Fruit fly (Drosophila melanogaster) whole organism, prepupa: ENCODE results near the gene ctrip.

Source experiments
- CG10631 ChIP-seq: fragments of 200-800 bp; sonication (Bioruptor generic); optimal IDR thresholded peaks from 2 replicates; lab custom pipeline; 2016; ENCODE audit warnings: missing biosample characterization, missing genetic modification characterization
- CG10669 ChIP-seq: fragments of 200-800 bp; sonication (Bioruptor generic); optimal IDR thresholded peaks from 3 replicates; lab custom pipeline; 2018; ENCODE audit warnings: missing biosample characterization, mild to moderate bottlenecking, missing genetic modification characterization, moderate library complexity
- CG11294 ChIP-seq: fragments of 200-800 bp; sonication (Bioruptor generic); IDR thresholded peaks from 2 replicates; pipeline ENCODE4 v1.3.6; 2022; ENCODE audit warnings: missing biosample characterization, missing genetic modification characterization
- CG11762 ChIP-seq: fragments of 200-800 bp; sonication (Bioruptor generic); optimal IDR thresholded peaks from 3 replicates; lab custom pipeline; 2016; ENCODE audit warnings: missing biosample characterization, missing genetic modification characterization; ENCODE audit not compliant: insufficient read depth
- CG11902 ChIP-seq: fragments of 200-800 bp; sonication (Bioruptor generic); optimal IDR thresholded peaks from 3 replicates; lab custom pipeline; 2016; ENCODE audit warnings: missing biosample characterization, missing genetic modification characterization
- CG1621 ChIP-seq: fragments of 200-800 bp; sonication (Bioruptor generic); optimal IDR thresholded peaks from 3 replicates; lab custom pipeline; 2018; ENCODE audit warnings: missing biosample characterization, mild to moderate bottlenecking, missing genetic modification characterization
- CG16779 ChIP-seq: fragments of 200-800 bp; sonication (Bioruptor generic); optimal IDR thresholded peaks from 3 replicates; lab custom pipeline; 2017; ENCODE audit warnings: missing biosample characterization, mild to moderate bottlenecking, missing genetic modification characterization
- CG32006 ChIP-seq: fragments of 200-800 bp; sonication (Bioruptor generic); optimal IDR thresholded peaks from 3 replicates; lab custom pipeline; 2017; ENCODE audit warnings: missing biosample characterization, mild to moderate bottlenecking, missing genetic modification characterization
- CG4318 ChIP-seq: fragments of 200-800 bp; sonication (Bioruptor generic); optimal IDR thresholded peaks from 3 replicates; lab custom pipeline; 2017; ENCODE audit warnings: missing biosample characterization, mild to moderate bottlenecking, missing genetic modification characterization
- CG6276 ChIP-seq: fragments of 200-800 bp; sonication (Bioruptor generic); optimal IDR thresholded peaks from 2 replicates; lab custom pipeline; 2017; ENCODE audit warnings: missing biosample characterization, mild to moderate bottlenecking, missing genetic modification characterization
- CG6792 ChIP-seq: fragments of 200-800 bp; sonication (Bioruptor generic); optimal IDR thresholded peaks from 3 replicates; lab custom pipeline; 2016; ENCODE audit warnings: missing biosample characterization, missing genetic modification characterization
- CG6808 ChIP-seq: fragments of 200-800 bp; sonication (Bioruptor generic); optimal IDR thresholded peaks from 3 replicates; lab custom pipeline; 2017; ENCODE audit warnings: missing biosample characterization, missing genetic modification characterization, mild to moderate bottlenecking, moderate library complexity, missing genetic modification reagents
- CG7368 ChIP-seq: fragments of 200-800 bp; sonication (Bioruptor generic); optimal IDR thresholded peaks from 3 replicates; lab custom pipeline; 2016; ENCODE audit warnings: missing biosample characterization, missing genetic modification characterization
- CG8319 ChIP-seq: fragments of 200-800 bp; sonication (Bioruptor generic); optimal IDR thresholded peaks from 3 replicates; lab custom pipeline; 2016; ENCODE audit warnings: missing biosample characterization, missing genetic modification characterization
- CG9139 ChIP-seq: fragments of 200-800 bp; sonication (Bioruptor generic); optimal IDR thresholded peaks from 3 replicates; lab custom pipeline; 2017; ENCODE audit warnings: missing biosample characterization, mild to moderate bottlenecking, missing genetic modification characterization
- Eip75B ChIP-seq: fragments of 200-800 bp; sonication (Bioruptor generic); optimal IDR thresholded peaks from 3 replicates; lab custom pipeline; 2016; ENCODE audit warnings: missing biosample characterization, missing genetic modification characterization
- Eip78C ChIP-seq: fragments of 200-800 bp; sonication (Bioruptor generic); peaks from one replicate; lab custom pipeline; 2016; ENCODE audit warnings: missing biosample characterization, missing genetic modification characterization
- Eip93F ChIP-seq: fragments of 200-800 bp; sonication (Bioruptor generic); optimal IDR thresholded peaks from 2 replicates; lab custom pipeline; 2016; ENCODE audit warnings: missing biosample characterization, mild to moderate bottlenecking, missing genetic modification characterization
- Hr38 ChIP-seq: sonication (Bioruptor generic); optimal IDR thresholded peaks from 2 replicates; lab custom pipeline; 2016; ENCODE audit warnings: missing biosample characterization, missing genetic modification characterization
- Smox ChIP-seq: fragments of 200-800 bp; sonication (Bioruptor generic); optimal IDR thresholded peaks from 3 replicates; lab custom pipeline; 2016; ENCODE audit warnings: missing biosample characterization, missing genetic modification characterization
- Sox14 ChIP-seq: fragments of 200-800 bp; sonication (Bioruptor generic); optimal IDR thresholded peaks from 3 replicates; lab custom pipeline; 2016; ENCODE audit warnings: missing biosample characterization, missing genetic modification characterization
- Sox15 ChIP-seq: fragments of 200-800 bp; sonication (Bioruptor generic); optimal IDR thresholded peaks from 3 replicates; lab custom pipeline; 2016; ENCODE audit warnings: missing biosample characterization, missing genetic modification characterization
- achi ChIP-seq: fragments of 200-800 bp; sonication (Bioruptor generic); optimal IDR thresholded peaks from 3 replicates; lab custom pipeline; 2016; ENCODE audit warnings: missing biosample characterization, missing genetic modification characterization
- dac ChIP-seq: fragments of 200-800 bp; sonication (Bioruptor generic); optimal IDR thresholded peaks from 2 replicates; lab custom pipeline; 2017; ENCODE audit warnings: missing biosample characterization, mild to moderate bottlenecking, missing genetic modification characterization
- dsx ChIP-seq: fragments of 200-800 bp; optimal IDR thresholded peaks from 3 replicates; lab custom pipeline; 2019; ENCODE audit warnings: missing biosample characterization, mild to moderate bottlenecking, missing genetic modification characterization, moderate library complexity; ENCODE audit not compliant: poor library complexity, severe bottlenecking
- eg ChIP-seq: fragments of 200-800 bp; sonication (Bioruptor generic); IDR thresholded peaks from 3 replicates; pipeline ENCODE4 v1.3.6; 2022; ENCODE audit warnings: missing biosample characterization, missing genetic modification characterization
- esn ChIP-seq: fragments of 200-800 bp; sonication (Bioruptor generic); optimal IDR thresholded peaks from 2 replicates; lab custom pipeline; 2016; ENCODE audit warnings: missing biosample characterization, mild to moderate bottlenecking, missing genetic modification characterization, moderate library complexity
- fd59A ChIP-seq: fragments of 200-800 bp; sonication (Bioruptor generic); optimal IDR thresholded peaks from 2 replicates; lab custom pipeline; 2017; ENCODE audit warnings: missing biosample characterization, mild to moderate bottlenecking, missing genetic modification characterization, missing genetic modification reagents
- fd85E ChIP-seq: fragments of 200-800 bp; sonication (Bioruptor generic); optimal IDR thresholded peaks from 3 replicates; lab custom pipeline; 2016; ENCODE audit warnings: missing biosample characterization, missing genetic modification characterization
- lz ChIP-seq: fragments of 200-800 bp; sonication (Bioruptor generic); optimal IDR thresholded peaks from 3 replicates; lab custom pipeline; 2016; ENCODE audit warnings: missing biosample characterization, missing genetic modification characterization
- pdm3 ChIP-seq: fragments of 200-800 bp; sonication (Bioruptor generic); optimal IDR thresholded peaks from 3 replicates; lab custom pipeline; 2016; ENCODE audit warnings: missing biosample characterization, missing genetic modification characterization
- salr ChIP-seq, 2 experiments: fragments of 200-800 bp; sonication (Bioruptor generic); optimal IDR thresholded peaks; 3 replicates each; lab custom pipeline; 2016 to 2018; ENCODE audit warnings: missing biosample characterization in 2 of 2, missing genetic modification characterization in 2 of 2, mild to moderate bottlenecking in 1 of 2
- spab ChIP-seq: fragments of 200-800 bp; sonication (Bioruptor generic); optimal IDR thresholded peaks from 2 replicates; lab custom pipeline; 2017; ENCODE audit warnings: missing biosample characterization, mild to moderate bottlenecking, missing genetic modification characterization, missing genetic modification reagents
- svp ChIP-seq: fragments of 200-800 bp; sonication (Bioruptor generic); peaks from one replicate; lab custom pipeline; 2016; ENCODE audit warnings: missing biosample characterization, missing genetic modification characterization
- vri ChIP-seq: fragments of 200-800 bp; sonication (Bioruptor generic); optimal IDR thresholded peaks from 3 replicates; lab custom pipeline; 2016; ENCODE audit warnings: missing biosample characterization, mild to moderate bottlenecking, missing genetic modification characterization

Gene ctrip

dm6 chr3R:4835315-4835714, 23.4 kb upstream of the ctrip start:
- TF ChIP-seq esn (GFP tag; lab: Kevin White, UChicago) (no peak), eg (no peak), pdm3 (GFP tag; lab: Kevin White, UChicago) (no peak), CG32006 (GFP tag; lab: Kevin White, UChicago) (no peak), Sox14 (GFP tag; lab: Kevin White, UChicago) (no peak), Hr38 (GFP tag; lab: Kevin White, UChicago) (no peak), salr (GFP tag; optimal IDR thresholded peaks at IDR 0.05; lab: Kevin White, UChicago) (no peak), CG6276 (GFP tag; lab: Kevin White, UChicago) (no peak), CG8319 (GFP tag; lab: Kevin White, UChicago) (no peak), lz (GFP tag; lab: Kevin White, UChicago) (no peak), CG9139 (GFP tag; lab: Kevin White, UChicago) (no peak), CG11294 (GFP tag; lab: Robert Waterston, UW) (no peak), CG11902 (no peak), fd59A (GFP tag; lab: Kevin White, UChicago) (no peak), CG7368 (no peak), fd85E (GFP tag; lab: Kevin White, UChicago) (no peak)

dm6 chr3R:4833636-4834035, 21.7 kb upstream of the ctrip start:
- peak; percentile 24 for TF ChIP-seq svp
- TF ChIP-seq CG10631 (GFP tag; lab: Kevin White, UChicago) = no peak
- TF ChIP-seq Sox15 (GFP tag; lab: Kevin White, UChicago) = no peak

dm6 chr3R:4831197-4831596, 19.3 kb upstream of the ctrip start, which contains the start of gene CG14659:
Gene CG14659 (minus strand): TSS chr3R:4831297.
- TF ChIP-seq CG6808 (GFP tag; lab: Kevin White, UChicago) (no peak), CG32006 (GFP tag; lab: Kevin White, UChicago) (no peak), CG11762 (GFP tag; lab: Kevin White, UChicago) (no peak), fd85E (GFP tag; lab: Kevin White, UChicago) (no peak), Eip93F (no peak), Smox (GFP tag; lab: Kevin White, UChicago) (no peak), CG16779 (tag; lab: Kevin White, UChicago) (no peak), CG1621 (tag; lab: Kevin White, UChicago) (no peak), CG4318 (GFP tag; lab: Kevin White, UChicago) (no peak), dsx (no peak), Sox15 (GFP tag; lab: Kevin White, UChicago) (no peak), pdm3 (GFP tag; lab: Kevin White, UChicago) (no peak), CG6792 (no peak)

- no peak for TF ChIP-seq Eip78C (GFP tag; lab: Kevin White, UChicago)
- no peak for TF ChIP-seq Sox14 (GFP tag; lab: Kevin White, UChicago)
- TF ChIP-seq achi = no peak
- TF ChIP-seq CG10631 (GFP tag; lab: Kevin White, UChicago) = no peak
- TF ChIP-seq Eip75B (GFP tag; lab: Kevin White, UChicago) = no peak
Measured at dm6 chr3R:4830413-4830812, 18.5 kb upstream of the ctrip start, which contains the start of gene CG14658. Gene CG14658 (minus strand): TSS chr3R:4830513.

- TF ChIP-seq svp (no peak), Hr38 (GFP tag; lab: Kevin White, UChicago) (no peak), CG10631 (GFP tag; lab: Kevin White, UChicago) (no peak), Sox15 (GFP tag; lab: Kevin White, UChicago) (no peak), CG10669 (GFP tag; lab: Kevin White, UChicago) (no peak), lz (GFP tag; lab: Kevin White, UChicago) (no peak), spab (GFP tag; lab: Kevin White, UChicago) (no peak), dac (no peak), dsx (no peak), vri (GFP tag; lab: Kevin White, UChicago) (no peak), CG6808 (GFP tag; lab: Kevin White, UChicago) (no peak), CG4318 (GFP tag; lab: Kevin White, UChicago) (no peak), salr (GFP tag; optimal IDR thresholded peaks at IDR 0.05; lab: Kevin White, UChicago) (no peak), CG7368 (no peak), CG11762 (GFP tag; lab: Kevin White, UChicago) (no peak)
Measured at dm6 chr3R:4825188-4825587, 13.3 kb upstream of the ctrip start.
